Worm (Caenorhabditis elegans) whole organism, young adult: ENCODE results near the gene cee-1.

Source experiments
- ama-1 ChIP-seq, 3 experiments: fragments of 150-350 bp in 1 of 3; sonication (generic microtip) in 2 of 3; optimal IDR thresholded peaks; 2 replicates each; lab custom pipeline; 2014 to 2018; ENCODE audit warnings: missing biosample characterization in 2 of 3, missing genetic modification characterization in 2 of 3, missing genetic modification reagents in 2 of 3
- chd-7 ChIP-seq: sonication (generic microtip); optimal IDR thresholded peaks from 2 replicates; lab custom pipeline; 2016; ENCODE audit warnings: mild to moderate bottlenecking, missing genetic modification characterization, moderate library complexity, missing compliant biosample characterization
- nfyb-1 ChIP-seq: fragments of 200-800 bp; sonication (Bioruptor generic); IDR thresholded peaks from 2 replicates; pipeline ENCODE4 v1.3.6; 2022; ENCODE audit warnings: missing genetic modification reagents, missing genetic modification characterization, missing compliant biosample characterization
- pha-4 ChIP-seq: fragments of 150-350 bp; sonication (generic microtip); optimal IDR thresholded peaks from 2 replicates; lab custom pipeline; 2014; ENCODE audit warnings: missing biosample characterization, missing genetic modification reagents, missing genetic modification characterization
- unc-62 ChIP-seq: fragments of 150-350 bp; optimal IDR thresholded peaks from 2 replicates; lab custom pipeline; 2014; ENCODE audit warnings: missing biosample characterization, missing genetic modification reagents, missing genetic modification characterization

DNA sequence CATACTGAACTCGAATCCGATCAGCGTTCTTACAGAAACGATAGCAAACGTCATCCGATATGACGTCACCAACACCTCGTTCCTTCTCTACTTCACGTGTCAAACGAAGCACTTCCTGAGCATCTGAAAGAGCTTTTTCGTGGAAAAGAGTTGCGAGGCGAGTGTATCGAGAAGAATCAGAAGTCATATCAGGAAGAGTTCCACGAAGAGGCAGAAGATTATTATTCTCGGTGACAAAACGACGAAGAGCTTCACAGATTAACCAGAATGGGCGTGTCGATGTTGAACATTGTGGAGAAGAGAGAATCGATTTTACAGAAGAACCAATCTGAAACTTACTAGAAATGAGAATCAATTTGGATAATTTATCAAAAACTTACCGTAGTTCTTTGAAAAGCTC, 6.4 kb downstream of the cee-1 start:
- TF ChIP-seq ama-1 (optimal IDR thresholded peaks at IDR 0.05; lab: Kevin White, UChicago) (no peak), ama-1 (GFP tag; optimal IDR thresholded peaks at IDR 0.05; lab: Kevin White, UChicago) (no peak), unc-62 (no peak), nfyb-1 (GFP tag; lab: Robert Waterston, UW) (no peak), chd-7 (tag; lab: Kevin White, UChicago) (no peak), pha-4 (tag; lab: Kevin White, UChicago) (no peak)
